Worm (Caenorhabditis elegans): ENCODE results near the gene fkh-5.

Gene fkh-5

ce11 chrIII:4796039-4796438 is 48.4 kb upstream of the fkh-5 start (continued):
- no peak for TF ChIP-seq madf-6 (GFP tag; IDR thresholded peaks at IDR 0.05)
- no peak for TF ChIP-seq madf-10 (tag; optimal IDR thresholded peaks at IDR 0.05)
- peak; percentile 54; the same call in 1 of the 2 replicates for TF ChIP-seq cebp-1 (GFP tag; IDR thresholded peaks at IDR 0.05)
- TF ChIP-seq cebp-1 (tag; optimal IDR thresholded peaks at IDR 0.05): peak; percentile 89
- no peak for TF ChIP-seq xnd-1 (tag; optimal IDR thresholded peaks at IDR 0.05)
- no peak for TF ChIP-seq him-1 (tag; optimal IDR thresholded peaks at IDR 0.05)
- TF ChIP-seq sdz-38 (tag; optimal IDR thresholded peaks at IDR 0.05): no peak
- TF ChIP-seq egrh-3 (GFP tag; IDR thresholded peaks at IDR 0.05): no peak
- no peak for TF ChIP-seq zfh-2 (GFP tag; conservative IDR thresholded peaks at IDR 0.05)
- TF ChIP-seq nhr-27 (tag; optimal IDR thresholded peaks at IDR 0.05): no peak
- 0 out of 2 replicates have a peak, but pooled peaks have one; percentile 51 for TF ChIP-seq Y53G8AR.9 (GFP tag; conservative IDR thresholded peaks at IDR 0.05)
- TF ChIP-seq B0336.3 (GFP tag; IDR thresholded peaks at IDR 0.05): no peak
- TF ChIP-seq unc-62 (GFP tag; optimal IDR thresholded peaks at IDR 0.05): peak; percentile 19
- TF ChIP-seq akir-1 (GFP tag; optimal IDR thresholded peaks at IDR 0.05): no peak
- TF ChIP-seq Y56A3A.18 (GFP tag; IDR thresholded peaks at IDR 0.05): no peak
- no peak for TF ChIP-seq F49E8.2 (tag; optimal IDR thresholded peaks at IDR 0.05; ENCODE audit: insufficient read depth)
- peak; percentile 30 for TF ChIP-seq snpc-1.1 (tag; optimal IDR thresholded peaks at IDR 0.05; ENCODE audit: insufficient read depth)
- no peak for TF ChIP-seq attf-6 (GFP tag; IDR thresholded peaks at IDR 0.05)
- no peak for TF ChIP-seq lag-1 (GFP tag; IDR thresholded peaks at IDR 0.05)
- no peak for TF ChIP-seq chd-7 (tag; optimal IDR thresholded peaks at IDR 0.05)
- TF ChIP-seq F57C9.4 (tag; optimal IDR thresholded peaks at IDR 0.05): no peak
- no peak for TF ChIP-seq mxl-1 (tag; optimal IDR thresholded peaks at IDR 0.05)
- TF ChIP-seq ceh-58 (GFP tag; IDR thresholded peaks at IDR 0.05): no peak
- TF ChIP-seq madf-8 (GFP tag; conservative IDR thresholded peaks at IDR 0.05): no peak
- no peak for TF ChIP-seq F55B11.4 (tag; optimal IDR thresholded peaks at IDR 0.05; ENCODE audit: borderline replicate concordance, insufficient read depth)
- TF ChIP-seq C17E4.6 (GFP tag; IDR thresholded peaks at IDR 0.05): no peak
- TF ChIP-seq Y67H2A.10 (GFP tag; conservative IDR thresholded peaks at IDR 0.05): no peak
- TF ChIP-seq sea-2 (GFP tag; IDR thresholded peaks at IDR 0.05): no peak
- no peak for TF ChIP-seq F33H1.4 (GFP tag; IDR thresholded peaks at IDR 0.05)
- no peak for TF ChIP-seq hlh-12 (tag; optimal IDR thresholded peaks at IDR 0.05)
- no peak for TF ChIP-seq F37B4.10 (GFP tag; IDR thresholded peaks at IDR 0.05)
- TF ChIP-seq tlf-1 (GFP tag; optimal IDR thresholded peaks at IDR 0.05): peak; percentile 19
- no peak for TF ChIP-seq nhr-120 (GFP tag; IDR thresholded peaks at IDR 0.05)
- no peak for TF ChIP-seq snpc-3.4 (tag; optimal IDR thresholded peaks at IDR 0.05)
- peak; percentile 69 for TF ChIP-seq nhr-80 (tag; optimal IDR thresholded peaks at IDR 0.05)
- no peak for TF ChIP-seq unc-130 (GFP tag; optimal IDR thresholded peaks at IDR 0.05)
- TF ChIP-seq nhr-179 (tag; optimal IDR thresholded peaks at IDR 0.05): no peak
- no peak for TF ChIP-seq snpc-4 (GFP tag; optimal IDR thresholded peaks at IDR 0.05)
- peak; percentile 13 to 62 (median 54) for TF ChIP-seq snpc-4 (tag; optimal IDR thresholded peaks at IDR 0.05)
- no peak for TF ChIP-seq ceh-40 (GFP tag; IDR thresholded peaks at IDR 0.05)

ce11 chrIII:4796536-4796935 is 47.9 kb upstream of the fkh-5 start, which contains the start of gene tag-325:
Gene tag-325 (plus strand): TSS chrIII:4796836.
- TF ChIP-seq cebp-1 (GFP tag; IDR thresholded peaks at IDR 0.05) (no peak), cebp-1 (tag; optimal IDR thresholded peaks at IDR 0.05) (peak; percentile 60), sdz-38 (tag; optimal IDR thresholded peaks at IDR 0.05) (no peak)

All from whole organism, young adult.